In genomic region chrIV:7233566-7234014, ce11 we compare ENCODE assay signal across 6 worm cellular contexts.
TF ChIP-seq lines count a peak whose summit lies in the region.

No protein-coding gene starts in this region.

TF ChIP-seq in whole organism, L1 larva, 84 proteins besides CTCF, POLR2A, EP300 and RAD21 (continues in another document):
- TF ChIP-seq hlh-17 (GFP tag; optimal IDR thresholded peaks at IDR 0.05; lab: Kevin White, UChicago; ENCODE audit: borderline replicate concordance) (no peak), hlh-4 (tag; optimal IDR thresholded peaks at IDR 0.05; lab: Kevin White, UChicago) (no peak), egl-27 (tag; optimal IDR thresholded peaks at IDR 0.05; lab: Kevin White, UChicago) (no peak), lin-14 (GFP tag; optimal IDR thresholded peaks at IDR 0.05; lab: Kevin White, UChicago) (peak; percentile 59), blmp-1 (tag; optimal IDR thresholded peaks at IDR 0.05; lab: Kevin White, UChicago) (peak; percentile 81), nhr-76 (tag; optimal IDR thresholded peaks at IDR 0.05; lab: Kevin White, UChicago) (no peak), hpl-2 (GFP tag; optimal IDR thresholded peaks at IDR 0.05; lab: Kevin White, UChicago) (no peak), mep-1 (tag; optimal IDR thresholded peaks at IDR 0.05; lab: Kevin White, UChicago) (peak; percentile 29), lir-3 (tag; optimal IDR thresholded peaks at IDR 0.05; lab: Kevin White, UChicago; ENCODE audit: poor library complexity) (no peak), nhr-20 (tag; optimal IDR thresholded peaks at IDR 0.05; lab: Kevin White, UChicago) (peak; percentile 17), unc-130 (tag; optimal IDR thresholded peaks at IDR 0.05; lab: Kevin White, UChicago) (no peak), lin-35 (GFP tag; optimal IDR thresholded peaks at IDR 0.05; lab: Kevin White, UChicago) (no peak), lin-13 (GFP tag; optimal IDR thresholded peaks at IDR 0.05; lab: Kevin White, UChicago) (no peak), lsy-2 (tag; optimal IDR thresholded peaks at IDR 0.05; lab: Kevin White, UChicago) (peak in 1 of 2 experiments; percentile 15), F16B12.6 (tag; optimal IDR thresholded peaks at IDR 0.05; lab: Kevin White, UChicago) (no peak)

TF ChIP-seq in whole organism, L2 larva, 48 proteins besides CTCF, POLR2A, EP300 and RAD21 (continues in another document):
- TF ChIP-seq nhr-11 (tag; optimal IDR thresholded peaks at IDR 0.05; lab: Kevin White, UChicago) = no peak
- TF ChIP-seq lin-39 (tag; optimal IDR thresholded peaks at IDR 0.05; lab: Kevin White, UChicago) = peak; percentile 21
- no peak for TF ChIP-seq R02D3.7 (tag; optimal IDR thresholded peaks at IDR 0.05; lab: Kevin White, UChicago)
- no peak for TF ChIP-seq crh-2 (tag; optimal IDR thresholded peaks at IDR 0.05; lab: Kevin White, UChicago)
- TF ChIP-seq ztf-11 (tag; optimal IDR thresholded peaks at IDR 0.05; lab: Kevin White, UChicago) = no peak
- TF ChIP-seq ceh-82 (tag; optimal IDR thresholded peaks at IDR 0.05; lab: Kevin White, UChicago) = no peak
- TF ChIP-seq dmd-4 (tag; optimal IDR thresholded peaks at IDR 0.05; lab: Kevin White, UChicago) = no peak
- TF ChIP-seq snpc-4 (tag; optimal IDR thresholded peaks at IDR 0.05; lab: Kevin White, UChicago) = no peak
- no peak for TF ChIP-seq elt-3 (tag; optimal IDR thresholded peaks at IDR 0.05; lab: Kevin White, UChicago)
- no peak for TF ChIP-seq skn-1 (tag; optimal IDR thresholded peaks at IDR 0.05; lab: Kevin White, UChicago)
- TF ChIP-seq sem-4 (tag; optimal IDR thresholded peaks at IDR 0.05; lab: Kevin White, UChicago) = no peak
- no peak for TF ChIP-seq gmeb-1 (tag; optimal IDR thresholded peaks at IDR 0.05; lab: Kevin White, UChicago)
- no peak for TF ChIP-seq unc-39 (tag; optimal IDR thresholded peaks at IDR 0.05; lab: Kevin White, UChicago)
- TF ChIP-seq elt-1 (tag; optimal IDR thresholded peaks at IDR 0.05; lab: Kevin White, UChicago) = no peak
- TF ChIP-seq peb-1 (tag; optimal IDR thresholded peaks at IDR 0.05; lab: Kevin White, UChicago) = no peak
- no peak for TF ChIP-seq lin-11 (tag; optimal IDR thresholded peaks at IDR 0.05; lab: Kevin White, UChicago)
- TF ChIP-seq nhr-25 (tag; optimal IDR thresholded peaks at IDR 0.05; lab: Kevin White, UChicago) = no peak

TF ChIP-seq in whole organism, L3 larva, 47 proteins besides CTCF, POLR2A, EP300 and RAD21:
- TF ChIP-seq nfya-1 (tag; optimal IDR thresholded peaks at IDR 0.05; lab: Kevin White, UChicago; ENCODE audit: insufficient read depth) = peak; percentile 19
- TF ChIP-seq lin-39 (tag; optimal IDR thresholded peaks at IDR 0.05; lab: Kevin White, UChicago) = peak; percentile 7
- peak; percentile 57 for TF ChIP-seq egl-5 (tag; optimal IDR thresholded peaks at IDR 0.05; lab: Kevin White, UChicago)
- TF ChIP-seq aly-2 (tag; optimal IDR thresholded peaks at IDR 0.05; lab: Kevin White, UChicago) = no peak
- TF ChIP-seq nhr-43 (tag; optimal IDR thresholded peaks at IDR 0.05; lab: Kevin White, UChicago; ENCODE audit: poor library complexity, severe bottlenecking) = peak; percentile 72
- no peak for TF ChIP-seq sea-2 (GFP tag; optimal IDR thresholded peaks at IDR 0.05; lab: Kevin White, UChicago)
TF ChIP-seq in whole organism, L3 larva: peak in this region for 4.

TF ChIP-seq in whole organism, L4 larva, 104 proteins besides CTCF, POLR2A, EP300 and RAD21:
- TF ChIP-seq nhr-48 (tag; optimal IDR thresholded peaks at IDR 0.05; lab: Kevin White, UChicago) = peak; percentile 60
- TF ChIP-seq zip-2 (tag; optimal IDR thresholded peaks at IDR 0.05; lab: Kevin White, UChicago) = no peak
- peak; percentile 42 for TF ChIP-seq nhr-28 (tag; optimal IDR thresholded peaks at IDR 0.05; lab: Kevin White, UChicago)
- TF ChIP-seq dmd-8 (GFP tag; IDR thresholded peaks at IDR 0.05; lab: Robert Waterston, UW) = no peak
- TF ChIP-seq unc-62 (GFP tag; optimal IDR thresholded peaks at IDR 0.05 in 1 of 2; lab: Kevin White, UChicago) = peak in 1 of 2 experiments; percentile 83
- TF ChIP-seq unc-62 (tag; optimal IDR thresholded peaks at IDR 0.05; lab: Kevin White, UChicago) = no peak
- peak; percentile 81 for TF ChIP-seq hlh-11 (tag; optimal IDR thresholded peaks at IDR 0.05; lab: Kevin White, UChicago)
- peak; percentile 78 for TF ChIP-seq mxl-3 (GFP tag; optimal IDR thresholded peaks at IDR 0.05; lab: Kevin White, UChicago)
- TF ChIP-seq lin-38 (GFP tag; IDR thresholded peaks at IDR 0.05; lab: Robert Waterston, UW) = no peak
- peak in 1 of 2 experiments; percentile 52 for TF ChIP-seq daf-16 (GFP tag; optimal IDR thresholded peaks at IDR 0.05; lab: Kevin White, UChicago)
- TF ChIP-seq daf-16 (tag; optimal IDR thresholded peaks at IDR 0.05; lab: Kevin White, UChicago) = no peak
- peak; percentile 41 for TF ChIP-seq aha-1 (tag; lab: Kevin White, UChicago)
- peak in 1 of 2 experiments; percentile 30 for TF ChIP-seq mdl-1 (tag; optimal IDR thresholded peaks at IDR 0.05; lab: Kevin White, UChicago)

TF ChIP-seq in whole organism, mixed stage, embryonic, 35 proteins besides CTCF, POLR2A, EP300 and RAD21:
- TF ChIP-seq unc-62 (GFP tag; optimal IDR thresholded peaks at IDR 0.05; lab: Kevin White, UChicago) = peak; percentile 41
- peak; percentile 27 for TF ChIP-seq blmp-1 (tag; optimal IDR thresholded peaks at IDR 0.05; lab: Kevin White, UChicago)
- TF ChIP-seq cnd-1 (tag; optimal IDR thresholded peaks at IDR 0.05; lab: Kevin White, UChicago) = no peak

TF ChIP-seq in whole organism, young adult, 124 proteins besides CTCF, POLR2A, EP300 and RAD21:
- TF ChIP-seq K11D2.4 (GFP tag; IDR thresholded peaks at IDR 0.05; lab: Robert Waterston, UW) (0 out of 2 replicates have a peak, but pooled peaks have one; percentile 30), aptf-2 (GFP tag; conservative IDR thresholded peaks at IDR 0.05; lab: Robert Waterston, UW) (no peak)
